Fruit fly (Drosophila melanogaster): ENCODE measurements around the gene brwl.

The brwl gene

DNA sequence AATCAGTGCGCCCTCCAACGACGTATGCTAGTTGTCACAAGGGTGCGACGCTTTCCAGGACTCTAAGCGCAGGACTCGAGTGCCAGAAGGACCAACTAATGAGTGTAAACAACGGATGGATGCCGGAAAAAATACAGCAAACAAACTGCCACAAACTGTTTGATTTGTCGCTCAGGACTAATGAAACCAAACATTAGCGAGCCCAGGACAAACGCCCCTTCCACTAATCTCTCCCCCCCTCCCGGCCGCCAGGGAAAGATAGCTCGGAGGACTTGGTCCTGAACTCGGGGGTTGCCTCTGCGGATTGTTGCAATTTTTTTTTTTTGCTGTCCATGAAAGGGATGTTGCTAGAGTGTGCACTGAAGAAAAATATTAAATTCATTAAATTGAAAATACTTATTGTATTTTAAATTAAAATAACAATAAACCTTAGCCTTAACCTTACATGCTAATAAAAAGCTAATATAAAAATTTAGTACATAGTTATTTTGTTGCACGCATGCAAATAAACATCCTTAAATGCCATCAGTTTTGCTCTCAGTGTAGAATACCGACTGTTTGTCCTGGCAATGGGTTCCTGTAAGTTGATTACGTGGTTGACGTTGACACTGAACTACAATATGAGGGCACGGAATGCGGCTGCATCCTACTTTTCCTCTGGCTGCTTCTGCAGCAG, 26.1 kb downstream of the brwl start (continued):
- TF ChIP-seq CG6765 (GFP tag; optimal IDR thresholded peaks at IDR 0.05) (no peak), CG4360 (GFP tag; IDR thresholded peaks at IDR 0.05) (peak; percentile 39; the same call in 1 of the 2 replicates), tio (GFP tag; optimal IDR thresholded peaks at IDR 0.05) (peak; percentile 1)

DNA sequence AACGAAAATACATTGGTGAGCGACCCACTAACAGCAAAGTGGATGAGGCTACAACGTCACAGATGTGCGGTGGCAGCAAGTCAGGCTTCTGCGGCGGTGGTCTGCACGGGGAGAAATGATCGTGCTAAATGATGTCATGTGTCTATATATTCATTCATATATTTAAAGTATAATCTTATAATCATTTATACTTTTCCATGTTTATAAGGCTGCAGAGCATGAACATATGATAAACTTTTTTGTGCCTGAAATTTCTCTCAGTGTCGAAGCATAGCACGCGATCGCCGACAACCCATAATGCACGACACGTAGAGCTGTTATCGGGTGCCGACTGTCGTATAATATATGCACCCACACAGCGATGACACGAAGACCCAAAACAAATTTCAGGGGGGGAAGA, 29.7 kb downstream of the brwl start:
- no peak for TF ChIP-seq Hey (tag; optimal IDR thresholded peaks at IDR 0.05)
- no peak for TF ChIP-seq slp2 (GFP tag; optimal IDR thresholded peaks at IDR 0.05)
- TF ChIP-seq Atf-2 (GFP tag; optimal IDR thresholded peaks at IDR 0.05) = no peak
- TF ChIP-seq peb (GFP tag; IDR thresholded peaks at IDR 0.05) = peak; percentile 72; the same call in 1 of the 2 replicates
- peak; percentile 69 for TF ChIP-seq CG31441 (GFP tag; IDR thresholded peaks at IDR 0.05)
- 0 out of 2 replicates have a peak, but pooled peaks have one; percentile 35 for TF ChIP-seq dati (GFP tag; IDR thresholded peaks at IDR 0.05)
- peak; percentile 3 for TF ChIP-seq CG12942 (GFP tag; optimal IDR thresholded peaks at IDR 0.05)
- TF ChIP-seq lola (GFP tag; optimal IDR thresholded peaks at IDR 0.05) = peak in 1 of 3 experiments; percentile 81
- TF ChIP-seq Lim3 (GFP tag; IDR thresholded peaks at IDR 0.05) = no peak
- TF ChIP-seq bcd (GFP tag; optimal IDR thresholded peaks at IDR 0.05) = peak; percentile 53
- TF ChIP-seq ind (GFP tag; optimal IDR thresholded peaks at IDR 0.05) = peak; percentile 10
- peak; percentile 29 for TF ChIP-seq Max (GFP tag; optimal IDR thresholded peaks at IDR 0.05)
- no peak for TF ChIP-seq cad (GFP tag; optimal IDR thresholded peaks at IDR 0.05)
- peak; percentile 14 for TF ChIP-seq Jarid2 (GFP tag; optimal IDR thresholded peaks at IDR 0.05)
- TF ChIP-seq stc (GFP tag; IDR thresholded peaks at IDR 0.05) = peak; percentile 67
- peak in 1 of 2 experiments; percentile 57 for TF ChIP-seq eve (GFP tag; optimal IDR thresholded peaks at IDR 0.05)
- no peak for TF ChIP-seq CG9437 (GFP tag; optimal IDR thresholded peaks at IDR 0.05)
- TF ChIP-seq CG7839 (tag; optimal IDR thresholded peaks at IDR 0.05) = peak; percentile 67
- TF ChIP-seq Gug (GFP tag; IDR thresholded peaks at IDR 0.05) = peak; percentile 63; the same call in 3 of the 4 replicates
- peak; percentile 44; the same call in 1 of the 2 replicates for TF ChIP-seq slbo (GFP tag; IDR thresholded peaks at IDR 0.05)
- peak; percentile 53; the same call in 1 of the 2 replicates for TF ChIP-seq CG14441 (GFP tag; IDR thresholded peaks at IDR 0.05)
- no peak for TF ChIP-seq Sin3A (optimal IDR thresholded peaks at IDR 0.05)
- no peak for TF ChIP-seq CG8089 (GFP tag; optimal IDR thresholded peaks at IDR 0.05)
- TF ChIP-seq ken (GFP tag; IDR thresholded peaks at IDR 0.05) = peak; percentile 69
- no peak for TF ChIP-seq CG16779 (GFP tag; IDR thresholded peaks at IDR 0.05)
- TF ChIP-seq Usf (GFP tag; optimal IDR thresholded peaks at IDR 0.05) = peak; percentile 44
- TF ChIP-seq gfzf (GFP tag; optimal IDR thresholded peaks at IDR 0.05) = no peak
- TF ChIP-seq Ssrp (tag; optimal IDR thresholded peaks at IDR 0.05) = peak; percentile 71
- TF ChIP-seq grau (tag; optimal IDR thresholded peaks at IDR 0.05) = peak; percentile 76
- peak; percentile 76 for TF ChIP-seq gem (tag; optimal IDR thresholded peaks at IDR 0.05)
- TF ChIP-seq CG32532 (GFP tag; IDR thresholded peaks at IDR 0.05) = peak; percentile 47; the same call in 1 of the 2 replicates
- TF ChIP-seq CG12391 (tag; optimal IDR thresholded peaks at IDR 0.05) = peak; percentile 71
- no peak for TF ChIP-seq emc (GFP tag; optimal IDR thresholded peaks at IDR 0.05)
- no peak for TF ChIP-seq CG7963 (GFP tag; IDR thresholded peaks at IDR 0.05; ENCODE audit: partially characterized antibody)
- peak; percentile 65 for TF ChIP-seq ac (GFP tag; optimal IDR thresholded peaks at IDR 0.05)
- TF ChIP-seq Sry-β (GFP tag; optimal IDR thresholded peaks at IDR 0.05) = no peak
- TF ChIP-seq Trl (optimal IDR thresholded peaks at IDR 0.05) = no peak
- no peak for TF ChIP-seq Trl (GFP tag; optimal IDR thresholded peaks at IDR 0.05)
- no peak for TF ChIP-seq bowl (GFP tag; IDR thresholded peaks at IDR 0.05)
- no peak for TF ChIP-seq CG13123 (GFP tag; optimal IDR thresholded peaks at IDR 0.05)
- no peak for TF ChIP-seq CG15514 (GFP tag; optimal IDR thresholded peaks at IDR 0.05)
- no peak for TF ChIP-seq CG1832 (GFP tag; optimal IDR thresholded peaks at IDR 0.05)
- peak; percentile 90 for TF ChIP-seq ci (GFP tag; IDR thresholded peaks at IDR 0.05)
- TF ChIP-seq CG12104 (GFP tag; optimal IDR thresholded peaks at IDR 0.05) = no peak
- no peak for TF ChIP-seq Hmr (GFP tag; optimal IDR thresholded peaks at IDR 0.05)
- TF ChIP-seq Hsf (GFP tag; optimal IDR thresholded peaks at IDR 0.05) = peak; percentile 49
- TF ChIP-seq tio (GFP tag; optimal IDR thresholded peaks at IDR 0.05) = peak; percentile 0
